Worm (Caenorhabditis elegans): Measurements from ENCODE around the gene ZK809.8.

- no peak for TF ChIP-seq aly-2 (tag; optimal IDR thresholded peaks at IDR 0.05)
- TF ChIP-seq tbx-2 (tag; optimal IDR thresholded peaks at IDR 0.05): no peak
- TF ChIP-seq nhr-23 (tag; optimal IDR thresholded peaks at IDR 0.05): no peak
- no peak for TF ChIP-seq ama-1 (optimal IDR thresholded peaks at IDR 0.05)
- no peak for TF ChIP-seq ztf-11 (tag; optimal IDR thresholded peaks at IDR 0.05)
- TF ChIP-seq elt-3 (tag; optimal IDR thresholded peaks at IDR 0.05): no peak
- no peak for TF ChIP-seq nhr-76 (tag; optimal IDR thresholded peaks at IDR 0.05)
- TF ChIP-seq nfya-1 (tag; optimal IDR thresholded peaks at IDR 0.05; ENCODE audit: insufficient read depth): no peak
- no peak for TF ChIP-seq nhr-11 (tag; optimal IDR thresholded peaks at IDR 0.05)
- TF ChIP-seq pha-4 (tag; optimal IDR thresholded peaks at IDR 0.05): no peak
- no peak for TF ChIP-seq eor-1 (tag; optimal IDR thresholded peaks at IDR 0.05)
- TF ChIP-seq zag-1 (tag; optimal IDR thresholded peaks at IDR 0.05): no peak
- TF ChIP-seq mdl-1 (tag; optimal IDR thresholded peaks at IDR 0.05): no peak
Measured at ce11 chrIV:11681905-11682304, 33.0 kb upstream of the ZK809.8 start, which contains the start of gene ZK792.4.

All from whole organism, L3 larva.